ENCODE assay signal across 4 fruit fly cellular contexts in genomic region chrX:7318464-7318863, dm6.
A peak's percentile ranks its signal among the peaks of the same experiment; 100 is the strongest.
TF ChIP-seq lines count a peak whose summit lies in the region.

No protein-coding gene starts in this region.

- no peak for TF ChIP-seq CTCF in whole organism, embryonic (GFP tag; optimal IDR thresholded peaks at IDR 0.05; lab: Kevin White, UChicago)

TF ChIP-seq in whole organism, adult, 20 proteins besides CTCF, POLR2A, EP300 and RAD21:
- no peak for TF ChIP-seq CG1620 (GFP tag; optimal IDR thresholded peaks at IDR 0.05; lab: Kevin White, UChicago)
- peak; percentile 37 for TF ChIP-seq tj (GFP tag; optimal IDR thresholded peaks at IDR 0.05; lab: Kevin White, UChicago)
TF ChIP-seq in whole organism, adult: peak in this region for 1.

TF ChIP-seq in whole organism, embryonic, 481 proteins besides CTCF, POLR2A, EP300 and RAD21:
- peak; percentile 38 for TF ChIP-seq Med (GFP tag; lab: Kevin White, UChicago)
- peak; percentile 20; the same call in 1 of the 3 replicates for TF ChIP-seq ci (GFP tag; IDR thresholded peaks at IDR 0.05; lab: Robert Waterston, UW)
- TF ChIP-seq CG17568 (GFP tag; optimal IDR thresholded peaks at IDR 0.05; lab: Kevin White, UChicago), result no peak
- TF ChIP-seq NfI (GFP tag; optimal IDR thresholded peaks at IDR 0.05; lab: Kevin White, UChicago), result no peak
- TF ChIP-seq D (optimal IDR thresholded peaks at IDR 0.05; lab: Kevin White, UChicago), result peak; percentile 51
- TF ChIP-seq D (GFP tag; optimal IDR thresholded peaks at IDR 0.05; lab: Kevin White, UChicago), result no peak
- peak; percentile 52 for TF ChIP-seq CG8281 (tag; optimal IDR thresholded peaks at IDR 0.05; lab: Kevin White, UChicago)
- TF ChIP-seq twi (tag; optimal IDR thresholded peaks at IDR 0.05; lab: Kevin White, UChicago), result peak; percentile 24
- no peak for TF ChIP-seq CG9727 (GFP tag; optimal IDR thresholded peaks at IDR 0.05; lab: Kevin White, UChicago)
- TF ChIP-seq CG1603 (tag; optimal IDR thresholded peaks at IDR 0.05; lab: Kevin White, UChicago), result peak; percentile 22
- TF ChIP-seq cg (GFP tag; optimal IDR thresholded peaks at IDR 0.05; lab: Kevin White, UChicago), result peak; percentile 60
- no peak for TF ChIP-seq MBD-R2 (GFP tag; IDR thresholded peaks at IDR 0.05; lab: Robert Waterston, UW)
- no peak for TF ChIP-seq CG2889 (GFP tag; IDR thresholded peaks at IDR 0.05; lab: Robert Waterston, UW)
- peak; percentile 20 for TF ChIP-seq kni (GFP tag; optimal IDR thresholded peaks at IDR 0.05; lab: Kevin White, UChicago)

TF ChIP-seq in whole organism, prepupa, 60 proteins besides CTCF, POLR2A, EP300 and RAD21:
- TF ChIP-seq fkh (GFP tag; optimal IDR thresholded peaks at IDR 0.05; lab: Kevin White, UChicago) (peak; percentile 62), Ets21C (GFP tag; optimal IDR thresholded peaks at IDR 0.05; lab: Kevin White, UChicago) (no peak), CG3919 (GFP tag; optimal IDR thresholded peaks at IDR 0.05; lab: Kevin White, UChicago) (no peak)

TF ChIP-seq in whole organism, wandering third instar larva, 38 proteins besides CTCF, POLR2A, EP300 and RAD21:
- TF ChIP-seq HLH106 (tag; optimal IDR thresholded peaks at IDR 0.05; lab: Kevin White, UChicago), result no peak
- no peak for TF ChIP-seq CrebA (GFP tag; optimal IDR thresholded peaks at IDR 0.05; lab: Kevin White, UChicago; ENCODE audit: borderline replicate concordance)
- TF ChIP-seq pan (optimal IDR thresholded peaks at IDR 0.05; lab: Kevin White, UChicago), result no peak
- TF ChIP-seq Sp1 (GFP tag; optimal IDR thresholded peaks at IDR 0.05; lab: Kevin White, UChicago), result no peak
- TF ChIP-seq Myc (optimal IDR thresholded peaks at IDR 0.05; lab: Kevin White, UChicago), result no peak
- TF ChIP-seq psq (GFP tag; optimal IDR thresholded peaks at IDR 0.05; lab: Kevin White, UChicago), result peak; percentile 87
- TF ChIP-seq brk (GFP tag; optimal IDR thresholded peaks at IDR 0.05; lab: Kevin White, UChicago), result no peak
